Worm (Caenorhabditis elegans) whole organism, young adult: ENCODE measurements around the gene F18E9.1.

Source experiments
- B0035.1 ChIP-seq: sonication (generic microtip); optimal IDR thresholded peaks from 2 replicates; lab custom pipeline; 2016; ENCODE audit warnings: missing genetic modification characterization, mild to moderate bottlenecking, missing compliant biosample characterization, missing genotype, missing genetic modification reagents
- B0336.3 ChIP-seq: fragments of 200-800 bp; sonication (Bioruptor generic); IDR thresholded peaks from 2 replicates; pipeline ENCODE4 v1.3.6; 2022; ENCODE audit warnings: missing genetic modification characterization, missing compliant biosample characterization
- F22D6.2 ChIP-seq: sonication (generic microtip); optimal IDR thresholded peaks from 2 replicates; lab custom pipeline; 2016; ENCODE audit warnings: mild to moderate bottlenecking, missing genetic modification characterization, missing compliant biosample characterization
- F33H1.4 ChIP-seq: fragments of 200-800 bp; sonication (Bioruptor generic); IDR thresholded peaks from 2 replicates; pipeline ENCODE4 v1.3.6; 2022; ENCODE audit warnings: missing genetic modification reagents, missing genetic modification characterization, missing compliant biosample characterization
- F37B4.10 ChIP-seq: fragments of 200-800 bp; sonication (Bioruptor generic); IDR thresholded peaks from 2 replicates; pipeline ENCODE4 v1.3.6; 2022; ENCODE audit warnings: missing genetic modification characterization, missing compliant biosample characterization
- F39B2.1 ChIP-seq: fragments of 200-800 bp; sonication (Bioruptor generic); IDR thresholded peaks from 2 replicates; pipeline ENCODE4 v1.3.6; 2022; ENCODE audit warnings: missing genetic modification reagents, missing genetic modification characterization, missing compliant biosample characterization
- F57A8.1 ChIP-seq: fragments of 200-800 bp; sonication (Bioruptor generic); optimal IDR thresholded peaks from 2 replicates; lab custom pipeline; 2018; ENCODE audit warnings: mild to moderate bottlenecking, missing genetic modification characterization, moderate library complexity, missing compliant biosample characterization
- Y95B8A.8 ChIP-seq: fragments of 200-800 bp; sonication (Bioruptor generic); IDR thresholded peaks from 2 replicates; pipeline ENCODE4 v1.3.6; 2022; ENCODE audit warnings: missing genetic modification reagents, missing genetic modification characterization, missing compliant biosample characterization
- ZK185.1 ChIP-seq: sonication (generic microtip); optimal IDR thresholded peaks from 2 replicates; lab custom pipeline; 2016; ENCODE audit warnings: mild to moderate bottlenecking, missing genetic modification characterization, missing compliant biosample characterization; ENCODE audit not compliant: poor library complexity, severe bottlenecking
- akir-1 ChIP-seq: fragments of 200-800 bp; sonication (Bioruptor generic); optimal IDR thresholded peaks from 2 replicates; lab custom pipeline; 2018; ENCODE audit warnings: mild to moderate bottlenecking, missing genetic modification characterization, moderate library complexity, missing compliant biosample characterization
- athp-1 ChIP-seq: sonication (generic microtip); optimal IDR thresholded peaks from 2 replicates; lab custom pipeline; 2017; ENCODE audit warnings: mild to moderate bottlenecking, missing genetic modification characterization, missing compliant biosample characterization
- attf-3 ChIP-seq: fragments of 200-800 bp; sonication (Bioruptor generic); conservative IDR thresholded peaks from 2 replicates; pipeline ENCODE4 v1.3.6; 2022; ENCODE audit warnings: missing genetic modification reagents, missing genetic modification characterization, missing compliant biosample characterization
- bed-1 ChIP-seq: fragments of 200-800 bp; sonication (Bioruptor generic); IDR thresholded peaks from 2 replicates; pipeline ENCODE4 v1.3.6; 2022; ENCODE audit warnings: missing genetic modification reagents, missing genetic modification characterization, missing compliant biosample characterization
- bed-2 ChIP-seq: fragments of 200-800 bp; sonication (Bioruptor generic); IDR thresholded peaks from 2 replicates; pipeline ENCODE4 v1.3.6; 2022; ENCODE audit warnings: missing genetic modification reagents, missing genetic modification characterization, missing compliant biosample characterization
- cebp-1 ChIP-seq, 2 experiments: fragments of 200-800 bp in 1 of 2; sonication (Bioruptor generic) in 1 of 2; sonication (generic microtip) in 1 of 2; IDR thresholded peaks in 1 of 2; optimal IDR thresholded peaks in 1 of 2; 2 replicates each; pipeline versions ENCODE4 v1.3.6 to Lab custom; 2017 to 2022; ENCODE audit warnings: missing compliant biosample characterization in 2 of 2, missing genetic modification characterization in 2 of 2, mild to moderate bottlenecking in 1 of 2, missing genetic modification reagents in 1 of 2, moderate library complexity in 1 of 2
- ceh-79 ChIP-seq: sonication (generic microtip); optimal IDR thresholded peaks from 2 replicates; lab custom pipeline; 2017; ENCODE audit warnings: mild to moderate bottlenecking, missing genetic modification characterization, missing compliant biosample characterization
- ceh-91 ChIP-seq: fragments of 200-800 bp; sonication (Bioruptor generic); IDR thresholded peaks from 2 replicates; pipeline ENCODE4 v1.3.6; 2022; ENCODE audit warnings: missing genetic modification reagents, missing genetic modification characterization, missing compliant biosample characterization
- chd-7 ChIP-seq: sonication (generic microtip); optimal IDR thresholded peaks from 2 replicates; lab custom pipeline; 2016; ENCODE audit warnings: mild to moderate bottlenecking, missing genetic modification characterization, moderate library complexity, missing compliant biosample characterization
- dpff-1 ChIP-seq: sonication (generic microtip); optimal IDR thresholded peaks from 2 replicates; lab custom pipeline; 2017; ENCODE audit warnings: mild to moderate bottlenecking, missing genetic modification characterization, missing compliant biosample characterization
- efl-1 ChIP-seq: fragments of 150-350 bp; optimal IDR thresholded peaks from 2 replicates; lab custom pipeline; 2014; ENCODE audit warnings: missing biosample characterization, missing genetic modification reagents, missing genetic modification characterization
- egl-44 ChIP-seq: fragments of 200-800 bp; sonication (Bioruptor generic); IDR thresholded peaks from 2 replicates; pipeline ENCODE4 v1.3.6; 2022; ENCODE audit warnings: missing genetic modification reagents, missing genetic modification characterization, missing compliant biosample characterization
- hlh-12 ChIP-seq: sonication (generic microtip); optimal IDR thresholded peaks from 2 replicates; lab custom pipeline; 2016; ENCODE audit warnings: missing genetic modification characterization, missing compliant biosample characterization
- hlh-26 ChIP-seq: fragments of 200-800 bp; sonication (Bioruptor generic); conservative IDR thresholded peaks from 2 replicates; pipeline ENCODE4 v1.3.6; 2022; ENCODE audit warnings: missing genetic modification reagents, missing genetic modification characterization, missing compliant biosample characterization
- hmg-20 ChIP-seq: fragments of 200-800 bp; sonication (Bioruptor generic); IDR thresholded peaks from 2 replicates; pipeline ENCODE4 v1.3.6; 2022; ENCODE audit warnings: missing genetic modification reagents, missing genetic modification characterization, missing compliant biosample characterization
- hrde-1 ChIP-seq: sonication (generic microtip); optimal IDR thresholded peaks from 2 replicates; lab custom pipeline; 2016; ENCODE audit warnings: missing genetic modification characterization, mild to moderate bottlenecking, missing compliant biosample characterization, moderate library complexity, missing genotype, missing genetic modification reagents, borderline replicate concordance
- let-526 ChIP-seq: fragments of 200-800 bp; sonication (Bioruptor generic); IDR thresholded peaks from 2 replicates; pipeline ENCODE4 v1.3.6; 2022; ENCODE audit warnings: missing genetic modification reagents, missing genetic modification characterization, missing compliant biosample characterization
- lin-26 ChIP-seq: fragments of 200-800 bp; sonication (Bioruptor generic); IDR thresholded peaks from 2 replicates; pipeline ENCODE4 v1.3.6; 2022; ENCODE audit warnings: missing genetic modification reagents, missing genetic modification characterization, missing compliant biosample characterization
- lin-35 ChIP-seq, 3 experiments: fragments of 150-350 bp in 2 of 3; sonication (generic microtip) in 1 of 3; optimal IDR thresholded peaks; 2 replicates each; lab custom pipeline; 2014 to 2018; ENCODE audit warnings: missing biosample characterization in 3 of 3, missing genetic modification characterization in 3 of 3, missing genetic modification reagents in 3 of 3
- lin-40 ChIP-seq: sonication (generic microtip); optimal IDR thresholded peaks from 2 replicates; lab custom pipeline; 2016; ENCODE audit warnings: missing genetic modification characterization, mild to moderate bottlenecking, missing compliant biosample characterization, missing genotype, missing genetic modification reagents
- lir-1 ChIP-seq: fragments of 200-800 bp; sonication (Bioruptor generic); conservative IDR thresholded peaks from 2 replicates; pipeline ENCODE4 v1.3.6; 2022; ENCODE audit warnings: missing genetic modification reagents, missing genetic modification characterization, missing compliant biosample characterization
- lsy-27 ChIP-seq: sonication (generic microtip); optimal IDR thresholded peaks from 2 replicates; lab custom pipeline; 2017; ENCODE audit warnings: missing genetic modification characterization, mild to moderate bottlenecking, missing compliant biosample characterization, antibody characterized with exemption, missing genotype, borderline replicate concordance; ENCODE audit not compliant: insufficient read depth
- madf-10 ChIP-seq: sonication (generic microtip); optimal IDR thresholded peaks from 2 replicates; lab custom pipeline; 2016; ENCODE audit warnings: mild to moderate bottlenecking, missing genetic modification characterization, missing compliant biosample characterization
- madf-8 ChIP-seq: fragments of 200-800 bp; sonication (Bioruptor generic); conservative IDR thresholded peaks from 2 replicates; pipeline ENCODE4 v1.3.6; 2022; ENCODE audit warnings: missing genetic modification reagents, missing genetic modification characterization, missing compliant biosample characterization
- mcd-1 ChIP-seq: fragments of 200-800 bp; sonication (Bioruptor generic); IDR thresholded peaks from 2 replicates; pipeline ENCODE4 v1.3.6; 2022; ENCODE audit warnings: missing genetic modification reagents, missing genetic modification characterization, missing compliant biosample characterization
- mel-28 ChIP-seq: sonication (generic microtip); optimal IDR thresholded peaks from 2 replicates; lab custom pipeline; 2016; ENCODE audit warnings: borderline replicate concordance, mild to moderate bottlenecking, missing genetic modification characterization, missing compliant biosample characterization
- nfyb-1 ChIP-seq: fragments of 200-800 bp; sonication (Bioruptor generic); IDR thresholded peaks from 2 replicates; pipeline ENCODE4 v1.3.6; 2022; ENCODE audit warnings: missing genetic modification reagents, missing genetic modification characterization, missing compliant biosample characterization
- nhr-90 ChIP-seq: sonication (generic microtip); optimal IDR thresholded peaks from 2 replicates; lab custom pipeline; 2016; ENCODE audit warnings: missing genotype, mild to moderate bottlenecking, missing genetic modification characterization, missing compliant biosample characterization
- pbrm-1 ChIP-seq: fragments of 200-800 bp; sonication (Bioruptor generic); IDR thresholded peaks from 2 replicates; pipeline ENCODE4 v1.3.6; 2022; ENCODE audit warnings: missing genetic modification reagents, missing genetic modification characterization, missing compliant biosample characterization
- rpc-1 ChIP-seq, 2 experiments: fragments of 150-350 bp in 1 of 2; sonication (generic microtip) in 1 of 2; optimal IDR thresholded peaks; 2 replicates each; lab custom pipeline; 2014 to 2018; ENCODE audit warnings: missing biosample characterization in 1 of 2, missing genetic modification characterization in 1 of 2, missing genetic modification reagents in 1 of 2, missing genotype in 1 of 2
- sea-2 ChIP-seq: fragments of 200-800 bp; sonication (Bioruptor generic); IDR thresholded peaks from 2 replicates; pipeline ENCODE4 v1.3.6; 2022; ENCODE audit warnings: missing genetic modification characterization, missing compliant biosample characterization
- snpc-1.3 ChIP-seq: sonication (generic microtip); optimal IDR thresholded peaks from 2 replicates; lab custom pipeline; 2017; ENCODE audit warnings: missing genetic modification characterization, mild to moderate bottlenecking, missing compliant biosample characterization, antibody characterized with exemption, moderate library complexity, missing genotype, missing genetic modification reagents; ENCODE audit not compliant: insufficient read depth
- somi-1 ChIP-seq: fragments of 200-800 bp; sonication (Bioruptor generic); optimal IDR thresholded peaks from 2 replicates; lab custom pipeline; 2018; ENCODE audit warnings: mild to moderate bottlenecking, missing genetic modification characterization, missing compliant biosample characterization
- tlf-1 ChIP-seq: fragments of 200-800 bp; sonication (Bioruptor generic); optimal IDR thresholded peaks from 2 replicates; lab custom pipeline; 2018; ENCODE audit warnings: mild to moderate bottlenecking, missing genetic modification characterization, missing compliant biosample characterization
- xnd-1 ChIP-seq: sonication (generic microtip); optimal IDR thresholded peaks from 2 replicates; lab custom pipeline; 2016; ENCODE audit warnings: missing genotype, missing genetic modification reagents, missing genetic modification characterization, missing compliant biosample characterization
- zfh-2 ChIP-seq: fragments of 200-800 bp; sonication (Bioruptor generic); conservative IDR thresholded peaks from 2 replicates; pipeline ENCODE4 v1.3.6; 2022; ENCODE audit warnings: missing genetic modification reagents, missing genetic modification characterization, missing compliant biosample characterization
- ztf-22 ChIP-seq: fragments of 200-800 bp; sonication (Bioruptor generic); optimal IDR thresholded peaks from 2 replicates; lab custom pipeline; 2018; ENCODE audit warnings: mild to moderate bottlenecking, missing genetic modification characterization, moderate library complexity, missing compliant biosample characterization
- ztf-26 ChIP-seq: sonication (generic microtip); optimal IDR thresholded peaks from 2 replicates; lab custom pipeline; 2017; ENCODE audit warnings: missing genetic modification characterization, missing compliant biosample characterization

Gene F18E9.1

DNA sequence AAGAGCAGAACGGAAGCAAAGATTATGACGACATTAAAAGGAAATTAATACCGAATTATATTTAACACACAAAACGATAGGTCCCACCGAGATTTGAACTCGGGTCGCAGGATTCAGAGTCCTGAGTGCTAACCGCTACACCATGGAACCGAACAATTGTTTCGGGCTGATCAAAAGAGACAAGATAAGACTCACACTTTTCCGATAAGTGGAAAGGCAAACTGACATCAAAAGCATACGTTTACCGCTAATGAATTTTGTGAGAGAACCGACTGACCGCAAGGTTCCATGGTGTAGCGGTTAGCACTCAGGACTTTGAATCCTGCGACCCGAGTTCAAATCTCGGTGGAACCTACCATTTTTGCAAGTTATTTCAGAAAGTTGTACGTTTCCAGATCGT, 7.4 kb downstream of the F18E9.1 start:
- TF ChIP-seq lir-1 (0 out of 2 replicates have a peak, but pooled peaks have one; percentile 34), Y95B8A.8 (GFP tag; lab: Robert Waterston, UW) (no peak), tlf-1 (GFP tag; lab: Kevin White, UChicago) (no peak), F22D6.2 (tag; lab: Kevin White, UChicago) (no peak), egl-44 (no peak), snpc-1.3 (tag; lab: Kevin White, UChicago) (peak; percentile 38), F39B2.1 (GFP tag; lab: Robert Waterston, UW) (no peak), attf-3 (GFP tag; lab: Robert Waterston, UW) (0 out of 2 replicates have a peak, but pooled peaks have one; percentile 14), xnd-1 (tag; lab: Kevin White, UChicago) (no peak), lsy-27 (tag; lab: Kevin White, UChicago) (peak; percentile 42), zfh-2 (GFP tag; lab: Robert Waterston, UW) (no peak), lin-26 (GFP tag; lab: Robert Waterston, UW) (peak; percentile 93), ceh-79 (tag; lab: Kevin White, UChicago) (no peak), hlh-12 (tag; lab: Kevin White, UChicago) (no peak), let-526 (GFP tag; lab: Robert Waterston, UW) (peak; percentile 73), lin-40 (peak; percentile 50), cebp-1 (GFP tag; IDR thresholded peaks at IDR 0.05; lab: Robert Waterston, UW) (no peak), cebp-1 (tag; optimal IDR thresholded peaks at IDR 0.05; lab: Kevin White, UChicago) (no peak), somi-1 (GFP tag; lab: Kevin White, UChicago) (peak; percentile 69), sea-2 (GFP tag; lab: Robert Waterston, UW) (no peak), ceh-91 (GFP tag; lab: Robert Waterston, UW) (no peak), dpff-1 (no peak), ZK185.1 (peak; percentile 92), F57A8.1 (GFP tag; lab: Kevin White, UChicago) (no peak), nfyb-1 (GFP tag; lab: Robert Waterston, UW) (peak; percentile 75), F33H1.4 (GFP tag; lab: Robert Waterston, UW) (no peak), bed-1 (0 out of 2 replicates have a peak, but pooled peaks have one; percentile 69), nhr-90 (peak; percentile 81), F37B4.10 (no peak), lin-35 (GFP tag; optimal IDR thresholded peaks at IDR 0.05; lab: Kevin White, UChicago) (peak in 1 of 3 experiments; percentile 15), mel-28 (tag; lab: Kevin White, UChicago) (no peak), madf-8 (GFP tag; lab: Robert Waterston, UW) (no peak), bed-2 (no peak), madf-10 (tag; lab: Kevin White, UChicago) (no peak), B0336.3 (no peak), B0035.1 (tag; lab: Kevin White, UChicago) (no peak), ztf-26 (tag; lab: Kevin White, UChicago) (peak; percentile 73), akir-1 (GFP tag; lab: Kevin White, UChicago) (no peak), hmg-20 (GFP tag; lab: Robert Waterston, UW) (peak; percentile 62; the same call in 1 of the 2 replicates), hlh-26 (GFP tag; lab: Robert Waterston, UW) (no peak), pbrm-1 (GFP tag; lab: Robert Waterston, UW) (peak; percentile 47; the same call in 1 of the 2 replicates), ztf-22 (no peak), chd-7 (tag; lab: Kevin White, UChicago) (peak; percentile 71), rpc-1 (optimal IDR thresholded peaks at IDR 0.05; lab: Kevin White, UChicago) (peak; percentile 97), rpc-1 (tag; optimal IDR thresholded peaks at IDR 0.05; lab: Kevin White, UChicago) (peak; percentile 92), efl-1 (GFP tag; lab: Kevin White, UChicago) (no peak), athp-1 (tag; lab: Kevin White, UChicago) (peak; percentile 29), hrde-1 (tag; lab: Kevin White, UChicago) (peak; percentile 53), mcd-1 (GFP tag; lab: Robert Waterston, UW) (no peak; the same call in none of the 2 replicates)
